Worm (Caenorhabditis elegans): ENCODE data around the gene C15B12.9.
A peak's percentile ranks its signal among the peaks of the same experiment; 100 is the strongest.

The C15B12.9 gene

ce11 chrX:6511985-6512384 is 43.4 kb downstream of the C15B12.9 start, which contains the start of gene ttr-35:
Gene ttr-35 (plus strand): TSS chrX:6512285.
- TF ChIP-seq ceh-90 (tag; optimal IDR thresholded peaks at IDR 0.05) (no peak), nhr-237 (tag; optimal IDR thresholded peaks at IDR 0.05) (no peak), ces-1 (GFP tag; optimal IDR thresholded peaks at IDR 0.05) (no peak), dpl-1 (GFP tag; optimal IDR thresholded peaks at IDR 0.05) (no peak), C04F5.9 (tag; optimal IDR thresholded peaks at IDR 0.05) (no peak), egl-27 (tag; optimal IDR thresholded peaks at IDR 0.05) (no peak), fos-1 (tag; optimal IDR thresholded peaks at IDR 0.05) (no peak), isw-1 (GFP tag; IDR thresholded peaks at IDR 0.05) (no peak), hlh-17 (GFP tag; optimal IDR thresholded peaks at IDR 0.05; ENCODE audit: borderline replicate concordance) (no peak), nhr-19 (GFP tag; conservative IDR thresholded peaks at IDR 0.05) (no peak), jun-1 (tag; optimal IDR thresholded peaks at IDR 0.05) (no peak), elt-3 (tag; optimal IDR thresholded peaks at IDR 0.05) (no peak), Y116A8C.19 (tag; optimal IDR thresholded peaks at IDR 0.05; ENCODE audit: borderline replicate concordance) (no peak), dsc-1 (tag; optimal IDR thresholded peaks at IDR 0.05) (no peak), unc-62 (GFP tag; optimal IDR thresholded peaks at IDR 0.05) (no peak)

- peak; percentile 78 for TF ChIP-seq blmp-1 (tag; optimal IDR thresholded peaks at IDR 0.05)
- no peak for TF ChIP-seq lin-39 (tag; optimal IDR thresholded peaks at IDR 0.05)
- TF ChIP-seq elt-2 (tag; optimal IDR thresholded peaks at IDR 0.05) = peak; percentile 45
- no peak for TF ChIP-seq nhr-237 (tag; optimal IDR thresholded peaks at IDR 0.05)
- peak; percentile 5 for TF ChIP-seq nhr-20 (tag; optimal IDR thresholded peaks at IDR 0.05)
- peak; percentile 18 for TF ChIP-seq lin-14 (GFP tag; optimal IDR thresholded peaks at IDR 0.05)
- peak in 5 of 6 experiments; percentile 41 to 75 (median 56) for TF ChIP-seq elt-3 (tag; optimal IDR thresholded peaks at IDR 0.05)
Measured at ce11 chrX:6514466-6514865, 45.9 kb downstream of the C15B12.9 start.

ce11 chrX:6515267-6515666 is 46.7 kb downstream of the C15B12.9 start:
- TF ChIP-seq egl-27 (tag; optimal IDR thresholded peaks at IDR 0.05) = no peak
- TF ChIP-seq blmp-1 (tag; optimal IDR thresholded peaks at IDR 0.05) = peak; percentile 100
- no peak for TF ChIP-seq C34B4.2 (tag; optimal IDR thresholded peaks at IDR 0.05)
- TF ChIP-seq swsn-7 (tag; optimal IDR thresholded peaks at IDR 0.05) = no peak
- TF ChIP-seq tlp-1 (tag; optimal IDR thresholded peaks at IDR 0.05) = no peak

ce11 chrX:6517025-6517770 is 48.6 kb downstream of the C15B12.9 start:
- TF ChIP-seq lin-35 (GFP tag; optimal IDR thresholded peaks at IDR 0.05) (peak in 1 of 2 experiments; percentile 26), nhr-71 (tag; optimal IDR thresholded peaks at IDR 0.05) (peak; percentile 42), elt-2 (tag; optimal IDR thresholded peaks at IDR 0.05) (peak; percentile 95), jun-1 (tag; optimal IDR thresholded peaks at IDR 0.05) (no peak), irx-1 (tag; optimal IDR thresholded peaks at IDR 0.05) (no peak)

ce11 chrX:6518537-6518936 is 49.9 kb downstream of the C15B12.9 start, which contains the start of gene ets-4:
Gene ets-4 (plus strand): TSS chrX:6518883.
- TF ChIP-seq nhr-90 (tag; optimal IDR thresholded peaks at IDR 0.05; ENCODE audit: poor library complexity) (peak; percentile 39), egl-27 (tag; optimal IDR thresholded peaks at IDR 0.05) (no peak), grh-1 (GFP tag; IDR thresholded peaks at IDR 0.05) (no peak), fkh-10 (GFP tag; optimal IDR thresholded peaks at IDR 0.05) (no peak), irx-1 (tag; optimal IDR thresholded peaks at IDR 0.05) (no peak), nhr-84 (tag; optimal IDR thresholded peaks at IDR 0.05) (no peak), dsc-1 (tag; optimal IDR thresholded peaks at IDR 0.05) (no peak), ceh-88 (GFP tag; IDR thresholded peaks at IDR 0.05) (no peak), nhr-47 (tag; optimal IDR thresholded peaks at IDR 0.05) (no peak), lin-35 (GFP tag; optimal IDR thresholded peaks at IDR 0.05) (peak in 1 of 2 experiments; percentile 29), nhr-76 (tag; optimal IDR thresholded peaks at IDR 0.05) (no peak), aly-2 (tag; optimal IDR thresholded peaks at IDR 0.05) (no peak), C04F5.9 (tag; optimal IDR thresholded peaks at IDR 0.05) (no peak), snpc-4 (tag; optimal IDR thresholded peaks at IDR 0.05) (no peak), tlp-1 (tag; optimal IDR thresholded peaks at IDR 0.05) (peak; percentile 35), ztf-4 (tag; optimal IDR thresholded peaks at IDR 0.05) (no peak), vab-15 (tag; optimal IDR thresholded peaks at IDR 0.05) (no peak), ceh-63 (GFP tag; optimal IDR thresholded peaks at IDR 0.05) (no peak), fos-1 (tag; optimal IDR thresholded peaks at IDR 0.05) (no peak), aha-1 (tag; optimal IDR thresholded peaks at IDR 0.05) (no peak), ceh-8 (GFP tag; optimal IDR thresholded peaks at IDR 0.05) (no peak), fkh-4 (tag; optimal IDR thresholded peaks at IDR 0.05; ENCODE audit: borderline replicate concordance) (no peak), efl-1 (optimal IDR thresholded peaks at IDR 0.05) (no peak), efl-1 (GFP tag; optimal IDR thresholded peaks at IDR 0.05 in 1 of 2) (peak in 1 of 2 experiments; percentile 45), nhr-20 (tag; optimal IDR thresholded peaks at IDR 0.05) (peak; percentile 18)
